Fruit fly (Drosophila melanogaster): Measurements from ENCODE around the gene CG34452.

The CG34452 gene

DNA sequence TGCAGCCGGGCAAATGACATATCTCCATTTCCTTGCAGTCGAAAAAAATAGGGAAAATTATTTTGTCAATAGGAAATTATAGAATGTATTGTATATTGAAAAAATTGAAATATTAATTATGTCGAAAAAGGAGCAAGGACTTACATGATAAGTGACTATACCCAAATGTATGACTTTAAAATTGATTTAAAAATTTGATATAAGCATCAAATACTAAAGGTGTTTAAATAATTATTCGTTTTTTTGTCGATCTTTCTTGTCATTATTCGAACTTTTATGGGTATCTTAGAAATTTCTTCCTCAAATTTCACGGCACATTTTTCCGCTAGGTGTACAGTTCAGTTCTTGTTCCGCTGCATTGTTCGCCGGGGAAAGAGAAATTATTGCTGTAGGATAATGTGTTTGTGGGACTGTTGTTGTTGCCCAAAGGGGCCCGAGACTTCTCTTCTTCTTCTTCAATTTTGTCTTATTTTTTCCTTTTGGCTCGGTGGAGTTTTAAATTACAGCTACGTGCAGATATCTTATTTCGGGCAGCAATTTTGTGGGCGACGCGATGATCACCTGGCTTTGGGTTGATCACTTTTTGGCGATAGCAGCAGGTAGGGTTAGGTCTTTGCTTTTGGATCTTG lies 12.8 kb upstream of the CG34452 start (continued):
- TF ChIP-seq Hmx (GFP tag; optimal IDR thresholded peaks at IDR 0.05) (peak; percentile 4), Bgb (GFP tag; IDR thresholded peaks at IDR 0.05; ENCODE audit: partially characterized antibody) (no peak), Spps (tag; optimal IDR thresholded peaks at IDR 0.05) (peak; percentile 34), CG14441 (GFP tag; IDR thresholded peaks at IDR 0.05) (no peak), Chrac-16 (GFP tag; optimal IDR thresholded peaks at IDR 0.05) (peak; percentile 63), CG11560 (tag; IDR thresholded peaks at IDR 0.05) (no peak), gem (tag; optimal IDR thresholded peaks at IDR 0.05) (peak; percentile 83), CG13424 (tag; optimal IDR thresholded peaks at IDR 0.05) (peak; percentile 42)

DNA sequence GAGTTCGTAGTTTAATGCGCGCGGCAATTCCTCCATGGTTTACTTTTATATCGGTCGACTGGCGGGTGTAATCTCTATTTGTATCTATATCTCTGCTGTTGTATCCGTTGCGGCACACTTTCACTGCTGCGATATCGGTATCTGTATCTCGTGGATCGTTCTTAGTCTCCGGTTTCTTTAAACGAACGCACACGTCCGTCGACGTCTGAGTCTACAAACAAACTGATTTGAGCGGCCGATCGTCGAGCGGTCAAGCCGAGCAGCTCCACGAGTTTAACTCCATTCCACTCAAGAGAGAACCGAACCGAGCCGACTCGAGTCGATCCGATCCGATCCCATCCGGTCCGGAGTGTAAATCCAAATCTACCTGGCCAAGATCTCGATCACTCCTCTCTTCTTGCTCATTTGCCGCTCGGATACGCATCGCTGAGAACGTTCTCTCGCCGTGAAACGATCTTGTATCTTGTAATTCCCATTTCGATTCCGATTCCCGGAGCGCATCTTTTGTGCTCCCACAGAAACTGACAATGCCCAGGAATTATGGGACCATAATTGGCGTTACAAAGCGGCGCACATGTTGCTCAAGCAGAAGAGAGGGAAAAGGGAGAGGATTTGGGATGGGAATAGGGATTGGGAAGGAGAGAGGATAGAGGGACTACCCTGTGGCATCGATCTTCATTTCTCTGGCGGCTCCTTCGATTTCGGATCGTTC lies 12.1 kb upstream of the CG34452 start, which contains the start of gene comm2:
Gene comm2 (minus strand): TSS at position 225 of the 712 bp plus-strand sequence.
- no peak for TF ChIP-seq CG10543 (GFP tag; optimal IDR thresholded peaks at IDR 0.05)
- no peak for TF ChIP-seq CG18599 (GFP tag; optimal IDR thresholded peaks at IDR 0.05)
- TF ChIP-seq CG4328 (GFP tag; optimal IDR thresholded peaks at IDR 0.05): no peak
- TF ChIP-seq CG4820 (GFP tag; optimal IDR thresholded peaks at IDR 0.05): no peak
- no peak for TF ChIP-seq Hmx (GFP tag; optimal IDR thresholded peaks at IDR 0.05)
- 0 out of 2 replicates have a peak, but pooled peaks have one; percentile 28 for TF ChIP-seq CG4360 (GFP tag; IDR thresholded peaks at IDR 0.05)
- TF ChIP-seq sim (GFP tag; IDR thresholded peaks at IDR 0.05): no peak
- no peak for TF ChIP-seq CG8359 (GFP tag; optimal IDR thresholded peaks at IDR 0.05; ENCODE audit: borderline replicate concordance)
- TF ChIP-seq CG4854 (GFP tag; optimal IDR thresholded peaks at IDR 0.05): no peak
- TF ChIP-seq CG10267 (tag; optimal IDR thresholded peaks at IDR 0.05): no peak
- no peak for TF ChIP-seq CG11456 (GFP tag; IDR thresholded peaks at IDR 0.05)
- TF ChIP-seq Dfd (GFP tag; optimal IDR thresholded peaks at IDR 0.05): no peak
- TF ChIP-seq sens-2 (GFP tag; IDR thresholded peaks at IDR 0.05): no peak
- no peak for TF ChIP-seq CG8478 (optimal IDR thresholded peaks at IDR 0.05)
- TF ChIP-seq CG10565 (GFP tag; optimal IDR thresholded peaks at IDR 0.05): no peak
- TF ChIP-seq CG9609 (GFP tag; optimal IDR thresholded peaks at IDR 0.05): no peak
- TF ChIP-seq Dip3 (GFP tag; optimal IDR thresholded peaks at IDR 0.05): no peak
- no peak for TF ChIP-seq CG8281 (tag; optimal IDR thresholded peaks at IDR 0.05)
- peak; percentile 69; the same call in 2 of the 3 replicates for TF ChIP-seq Opbp (GFP tag; IDR thresholded peaks at IDR 0.05; ENCODE audit: partially characterized antibody)
- TF ChIP-seq CG13296 (GFP tag; optimal IDR thresholded peaks at IDR 0.05): no peak
- no peak for TF ChIP-seq Ada2b (GFP tag; IDR thresholded peaks at IDR 0.05)
- no peak for TF ChIP-seq nmo (GFP tag; optimal IDR thresholded peaks at IDR 0.05)
- no peak for TF ChIP-seq CrebB (tag; optimal IDR thresholded peaks at IDR 0.05)
- TF ChIP-seq CG30403 (GFP tag; optimal IDR thresholded peaks at IDR 0.05): no peak
- TF ChIP-seq Dref (GFP tag; IDR thresholded peaks at IDR 0.05): no peak
- no peak for TF ChIP-seq B-H1 (GFP tag; IDR thresholded peaks at IDR 0.05)
- TF ChIP-seq pfk (GFP tag; optimal IDR thresholded peaks at IDR 0.05): peak; percentile 50
- no peak for TF ChIP-seq Lim3 (GFP tag; IDR thresholded peaks at IDR 0.05)
- peak; percentile 99 for TF ChIP-seq z (GFP tag; IDR thresholded peaks at IDR 0.05)
- TF ChIP-seq C15 (GFP tag; IDR thresholded peaks at IDR 0.05): no peak
- TF ChIP-seq Fer2 (tag; optimal IDR thresholded peaks at IDR 0.05): no peak
- TF ChIP-seq Sry-δ (GFP tag; optimal IDR thresholded peaks at IDR 0.05): no peak
- no peak for TF ChIP-seq HHEX (GFP tag; optimal IDR thresholded peaks at IDR 0.05)
- no peak for TF ChIP-seq Xrp1 (GFP tag; IDR thresholded peaks at IDR 0.05)
- TF ChIP-seq CG15696 (tag; optimal IDR thresholded peaks at IDR 0.05): no peak
- TF ChIP-seq Hmr (GFP tag; optimal IDR thresholded peaks at IDR 0.05): no peak
- TF ChIP-seq CG34376 (GFP tag; optimal IDR thresholded peaks at IDR 0.05): no peak
- no peak for TF ChIP-seq CG12104 (GFP tag; optimal IDR thresholded peaks at IDR 0.05)
- no peak for TF ChIP-seq CG10462 (GFP tag; optimal IDR thresholded peaks at IDR 0.05)
- TF ChIP-seq Stat92E (GFP tag; optimal IDR thresholded peaks at IDR 0.05): peak in 1 of 3 experiments; percentile 9
- no peak for TF ChIP-seq CoRest (tag; optimal IDR thresholded peaks at IDR 0.05)
